Fruit fly (Drosophila melanogaster): ENCODE results near the gene Adss.

The Adss gene

dm6 chr3R:20834770-20835183, 4.4 kb upstream of the Adss start (continued):
- TF ChIP-seq Nf-YC (tag; optimal IDR thresholded peaks at IDR 0.05) (no peak), dm (GFP tag; optimal IDR thresholded peaks at IDR 0.05) (no peak), hb (GFP tag; IDR thresholded peaks at IDR 0.05; ENCODE audit: partially characterized antibody) (no peak), CG3281 (GFP tag; optimal IDR thresholded peaks at IDR 0.05) (peak; percentile 66), CG4730 (GFP tag; IDR thresholded peaks at IDR 0.05) (no peak), Hr51 (GFP tag; optimal IDR thresholded peaks at IDR 0.05) (no peak), jumu (GFP tag; optimal IDR thresholded peaks at IDR 0.05) (no peak), jing (GFP tag; optimal IDR thresholded peaks at IDR 0.05) (no peak), CG15011 (GFP tag; optimal IDR thresholded peaks at IDR 0.05) (peak; percentile 66), CG7786 (GFP tag; optimal IDR thresholded peaks at IDR 0.05) (no peak), dpn (GFP tag; optimal IDR thresholded peaks at IDR 0.05) (peak in 1 of 2 experiments; percentile 23), CG7839 (tag; optimal IDR thresholded peaks at IDR 0.05) (peak; percentile 26), sug (tag; optimal IDR thresholded peaks at IDR 0.05) (peak; percentile 4), Stat92E (GFP tag; optimal IDR thresholded peaks at IDR 0.05) (no peak), Usf (GFP tag; optimal IDR thresholded peaks at IDR 0.05) (no peak), Camta (GFP tag; optimal IDR thresholded peaks at IDR 0.05) (no peak), pan (optimal IDR thresholded peaks at IDR 0.05) (no peak), pan (GFP tag; optimal IDR thresholded peaks at IDR 0.05 in 1 of 2, IDR thresholded peaks at IDR 0.05 in 1 of 2) (no peak), CrebB (tag; optimal IDR thresholded peaks at IDR 0.05) (peak; percentile 73), dysf (GFP tag; IDR thresholded peaks at IDR 0.05) (peak; percentile 40; the same call in 1 of the 3 replicates), CG2129 (GFP tag; IDR thresholded peaks at IDR 0.05; ENCODE audit: partially characterized antibody) (no peak), ERR (GFP tag; optimal IDR thresholded peaks at IDR 0.05) (no peak), sd (tag; optimal IDR thresholded peaks at IDR 0.05) (peak; percentile 87), CG8359 (GFP tag; optimal IDR thresholded peaks at IDR 0.05; ENCODE audit: borderline replicate concordance) (no peak), Fer1 (GFP tag; optimal IDR thresholded peaks at IDR 0.05) (peak; percentile 59), ab (GFP tag; optimal IDR thresholded peaks at IDR 0.05) (no peak), gcm (GFP tag; optimal IDR thresholded peaks at IDR 0.05) (no peak), CkIIα-i1 (GFP tag; IDR thresholded peaks at IDR 0.05) (no peak), CG2875 (GFP tag; optimal IDR thresholded peaks at IDR 0.05) (peak; percentile 68), Neu2 (GFP tag; optimal IDR thresholded peaks at IDR 0.05; ENCODE audit: borderline replicate concordance) (no peak), CG7928 (GFP tag; optimal IDR thresholded peaks at IDR 0.05) (peak; percentile 18), org-1 (GFP tag; optimal IDR thresholded peaks at IDR 0.05) (peak; percentile 49), CG17328 (GFP tag; IDR thresholded peaks at IDR 0.05) (no peak), vvl (GFP tag; IDR thresholded peaks at IDR 0.05) (no peak), nerfin-1 (tag; optimal IDR thresholded peaks at IDR 0.05) (peak; percentile 39), ken (GFP tag; IDR thresholded peaks at IDR 0.05) (no peak), CG13287 (GFP tag; IDR thresholded peaks at IDR 0.05; ENCODE audit: partially characterized antibody) (no peak), stwl (tag; optimal IDR thresholded peaks at IDR 0.05) (no peak), CoRest (tag; optimal IDR thresholded peaks at IDR 0.05) (peak; percentile 58), Awh (GFP tag; IDR thresholded peaks at IDR 0.05) (0 out of 2 replicates have a peak, but pooled peaks have one; percentile 24), CG31388 (GFP tag; optimal IDR thresholded peaks at IDR 0.05) (no peak), chinmo (GFP tag; IDR thresholded peaks at IDR 0.05; ENCODE audit: partially characterized antibody) (no peak), Doc3 (GFP tag; IDR thresholded peaks at IDR 0.05; ENCODE audit: partially characterized antibody) (no peak), knrl (GFP tag; IDR thresholded peaks at IDR 0.05; ENCODE audit: partially characterized antibody) (no peak), vnd (GFP tag; IDR thresholded peaks at IDR 0.05; ENCODE audit: partially characterized antibody) (no peak), tin (GFP tag; optimal IDR thresholded peaks at IDR 0.05) (no peak), sisA (GFP tag; IDR thresholded peaks at IDR 0.05) (no peak), CG1792 (GFP tag; optimal IDR thresholded peaks at IDR 0.05) (peak; percentile 59), Max (GFP tag; optimal IDR thresholded peaks at IDR 0.05) (peak; percentile 8), CG3407 (GFP tag; optimal IDR thresholded peaks at IDR 0.05) (peak; percentile 44)
